Fruit fly (Drosophila melanogaster) whole organism, embryonic: ENCODE results near the gene Vti1a.

Experiments used
- Antp ChIP-seq: fragments of 200-800 bp; sonication (Bioruptor generic); optimal IDR thresholded peaks from 3 replicates; lab custom pipeline; 2016; ENCODE audit warnings: missing biosample characterization, missing genetic modification characterization
- CG15269 ChIP-seq: fragments of 200-800 bp; sonication (Bioruptor generic); optimal IDR thresholded peaks from 2 replicates; lab custom pipeline; 2018; ENCODE audit warnings: missing biosample characterization, mild to moderate bottlenecking, missing genetic modification characterization, moderate library complexity
- Dad ChIP-seq: fragments of 200-800 bp; sonication (Bioruptor generic); optimal IDR thresholded peaks from 3 replicates; lab custom pipeline; 2016; ENCODE audit warnings: missing biosample characterization, missing genetic modification characterization
- Hr78 ChIP-seq, 2 experiments: fragments of 200-800 bp in 1 of 2; fragments of >200 bp in 1 of 2; sonication (Bioruptor generic) in 1 of 2; optimal IDR thresholded peaks; 2 replicates each; lab custom pipeline; 2017 to 2019; ENCODE audit warnings: missing biosample characterization in 2 of 2, missing genetic modification characterization in 2 of 2, mild to moderate bottlenecking in 1 of 2, moderate library complexity in 1 of 2
- PHDP ChIP-seq: fragments of 200-800 bp; sonication (Bioruptor generic); optimal IDR thresholded peaks from 3 replicates; lab custom pipeline; 2018; ENCODE audit warnings: missing biosample characterization, mild to moderate bottlenecking, missing genetic modification characterization, moderate library complexity
- gcm ChIP-seq: fragments of 200-800 bp; sonication (Bioruptor generic); optimal IDR thresholded peaks from 2 replicates; lab custom pipeline; 2019; ENCODE audit warnings: missing biosample characterization, mild to moderate bottlenecking, missing genetic modification characterization, moderate library complexity
- luna ChIP-seq: fragments of 200-800 bp; sonication (Bioruptor generic); optimal IDR thresholded peaks from 2 replicates; lab custom pipeline; 2016; ENCODE audit warnings: missing biosample characterization, missing genetic modification characterization

- TF ChIP-seq Hr78 (GFP tag; optimal IDR thresholded peaks at IDR 0.05; lab: Kevin White, UChicago) = no peak
- TF ChIP-seq CG15269 (tag; lab: Kevin White, UChicago) = no peak
- no peak for TF ChIP-seq Dad
- no peak for TF ChIP-seq PHDP (tag; lab: Kevin White, UChicago)
- no peak for TF ChIP-seq Antp (GFP tag; lab: Kevin White, UChicago)
- no peak for TF ChIP-seq luna (GFP tag; lab: Kevin White, UChicago)
- TF ChIP-seq gcm (GFP tag; lab: Kevin White, UChicago) = no peak
Measured at dm6 chr3L:703160-703793, 10.6 kb upstream of the Vti1a start.
